Worm (Caenorhabditis elegans): ENCODE data around the gene copb-1.

Gene copb-1

ce11 chrII:3056266-3056872, 22.2 kb upstream of the copb-1 start, which contains the start of gene lin-8:
TSS of gene lin-8 (plus strand) at chrII:3056822.
- TF ChIP-seq ceh-19 (GFP tag; optimal IDR thresholded peaks at IDR 0.05) = no peak
- TF ChIP-seq pqm-1 (tag; optimal IDR thresholded peaks at IDR 0.05) = no peak

ce11 chrII:3060782-3061181, 17.8 kb upstream of the copb-1 start, which contains the start of gene Y25C1A.6:
TSS of gene Y25C1A.6 (plus strand) at chrII:3061082.
- no peak for TF ChIP-seq fax-1 (tag; optimal IDR thresholded peaks at IDR 0.05)
- TF ChIP-seq pax-1 (tag; optimal IDR thresholded peaks at IDR 0.05) = no peak
- TF ChIP-seq Y22D7AL.16 (tag; optimal IDR thresholded peaks at IDR 0.05) = no peak
- TF ChIP-seq mec-3 (tag; optimal IDR thresholded peaks at IDR 0.05; ENCODE audit: borderline replicate concordance) = no peak
- no peak for TF ChIP-seq ceh-22 (tag; optimal IDR thresholded peaks at IDR 0.05)
- no peak for TF ChIP-seq C38D4.7 (GFP tag; optimal IDR thresholded peaks at IDR 0.05)
- TF ChIP-seq unc-86 (tag; optimal IDR thresholded peaks at IDR 0.05) = no peak
- no peak for TF ChIP-seq C08G9.2 (tag; optimal IDR thresholded peaks at IDR 0.05)
- no peak for TF ChIP-seq ceh-48 (tag; optimal IDR thresholded peaks at IDR 0.05)
- TF ChIP-seq K02D7.2 (tag; optimal IDR thresholded peaks at IDR 0.05) = no peak
- TF ChIP-seq ceh-19 (GFP tag; optimal IDR thresholded peaks at IDR 0.05) = no peak
- no peak for TF ChIP-seq ceh-24 (tag; optimal IDR thresholded peaks at IDR 0.05)

ce11 chrII:3061605-3062004, 17.0 kb upstream of the copb-1 start:
- no peak for TF ChIP-seq ahr-1 (tag; optimal IDR thresholded peaks at IDR 0.05)
- no peak for TF ChIP-seq ceh-6 (GFP tag; optimal IDR thresholded peaks at IDR 0.05)
- TF ChIP-seq ceh-2 (tag; optimal IDR thresholded peaks at IDR 0.05) = no peak
- TF ChIP-seq ceh-18 (tag; optimal IDR thresholded peaks at IDR 0.05) = no peak
- TF ChIP-seq fax-1 (tag; optimal IDR thresholded peaks at IDR 0.05) = no peak
- no peak for TF ChIP-seq hlh-13 (GFP tag; optimal IDR thresholded peaks at IDR 0.05)
- no peak for TF ChIP-seq dve-1 (tag; optimal IDR thresholded peaks at IDR 0.05)
- no peak for TF ChIP-seq ceh-30 (tag; optimal IDR thresholded peaks at IDR 0.05)
- no peak for TF ChIP-seq hlh-6 (tag; optimal IDR thresholded peaks at IDR 0.05)
- TF ChIP-seq unc-3 (GFP tag; conservative IDR thresholded peaks at IDR 0.05) = no peak
- no peak for TF ChIP-seq unc-3 (tag; optimal IDR thresholded peaks at IDR 0.05)
- no peak for TF ChIP-seq nhr-232 (tag; optimal IDR thresholded peaks at IDR 0.05)
- TF ChIP-seq nfya-1 (tag; optimal IDR thresholded peaks at IDR 0.05) = no peak
- TF ChIP-seq pax-1 (tag; optimal IDR thresholded peaks at IDR 0.05) = no peak
- no peak for TF ChIP-seq ceh-22 (tag; optimal IDR thresholded peaks at IDR 0.05)
- no peak for TF ChIP-seq C38D4.7 (GFP tag; optimal IDR thresholded peaks at IDR 0.05)
- TF ChIP-seq lin-11 (tag; optimal IDR thresholded peaks at IDR 0.05) = no peak
- TF ChIP-seq nhr-11 (tag; optimal IDR thresholded peaks at IDR 0.05) = no peak
- no peak for TF ChIP-seq tbx-2 (tag; optimal IDR thresholded peaks at IDR 0.05)

- peak; percentile 4 for TF ChIP-seq elt-2 (tag; optimal IDR thresholded peaks at IDR 0.05)
- no peak for TF ChIP-seq rnt-1 (tag; optimal IDR thresholded peaks at IDR 0.05)
- no peak for TF ChIP-seq ref-2 (tag; optimal IDR thresholded peaks at IDR 0.05)
Measured at ce11 chrII:3062222-3062621, 16.4 kb upstream of the copb-1 start.

ce11 chrII:3062876-3063275, 15.7 kb upstream of the copb-1 start:
- TF ChIP-seq unc-55 (GFP tag; optimal IDR thresholded peaks at IDR 0.05) (no peak), K02D7.2 (tag; optimal IDR thresholded peaks at IDR 0.05) (no peak), ceh-45 (GFP tag; IDR thresholded peaks at IDR 0.05) (no peak), ets-4 (tag; optimal IDR thresholded peaks at IDR 0.05) (no peak), C38D4.7 (GFP tag; optimal IDR thresholded peaks at IDR 0.05) (no peak), fax-1 (tag; optimal IDR thresholded peaks at IDR 0.05) (no peak), sdc-2 (tag; optimal IDR thresholded peaks at IDR 0.05) (no peak), lim-6 (tag; optimal IDR thresholded peaks at IDR 0.05) (no peak), ahr-1 (tag; optimal IDR thresholded peaks at IDR 0.05) (no peak), ceh-6 (GFP tag; optimal IDR thresholded peaks at IDR 0.05) (no peak), hlh-30 (tag; optimal IDR thresholded peaks at IDR 0.05; ENCODE audit: insufficient read depth) (no peak), odd-2 (tag; optimal IDR thresholded peaks at IDR 0.05) (no peak), pqm-1 (tag; optimal IDR thresholded peaks at IDR 0.05) (no peak), madf-2 (tag; optimal IDR thresholded peaks at IDR 0.05) (no peak), F13H6.1 (tag; optimal IDR thresholded peaks at IDR 0.05) (no peak), lin-11 (tag; optimal IDR thresholded peaks at IDR 0.05) (no peak), nhr-232 (tag; optimal IDR thresholded peaks at IDR 0.05) (no peak)
